Worm (Caenorhabditis elegans) whole organism, L2 larva: ENCODE results near the gene C06A6.2.
A peak's percentile ranks its signal among the peaks of the same experiment; 100 is the strongest.

Experiments
- C34F6.9 ChIP-seq: fragments of 150-350 bp; optimal IDR thresholded peaks from 2 replicates; lab custom pipeline; 2014; ENCODE audit warnings: missing biosample characterization, missing genetic modification characterization
- F13H6.1 ChIP-seq: sonication (generic microtip); optimal IDR thresholded peaks from 2 replicates; lab custom pipeline; 2016; ENCODE audit warnings: missing genetic modification characterization, missing compliant biosample characterization
- R02D3.7 ChIP-seq: fragments of 150-350 bp; optimal IDR thresholded peaks from 2 replicates; lab custom pipeline; 2014; ENCODE audit warnings: missing biosample characterization, missing genetic modification characterization
- Y55F3AM.14 ChIP-seq: fragments of 200-800 bp; sonication (Bioruptor generic); optimal IDR thresholded peaks from 2 replicates; lab custom pipeline; 2018; ENCODE audit warnings: mild to moderate bottlenecking, missing genetic modification characterization, missing compliant biosample characterization
- ZK546.5 ChIP-seq: sonication (generic microtip); optimal IDR thresholded peaks from 2 replicates; lab custom pipeline; 2017; ENCODE audit warnings: missing biosample characterization, missing genetic modification characterization
- alr-1 ChIP-seq: fragments of 150-350 bp; optimal IDR thresholded peaks from 2 replicates; lab custom pipeline; 2014; ENCODE audit warnings: missing biosample characterization, missing genetic modification characterization
- aly-2 ChIP-seq: fragments of 150-350 bp; optimal IDR thresholded peaks from 2 replicates; lab custom pipeline; 2014; ENCODE audit warnings: missing biosample characterization, missing genetic modification characterization
- ama-1 ChIP-seq: fragments of 150-350 bp; optimal IDR thresholded peaks from 2 replicates; lab custom pipeline; 2018; ENCODE audit warnings: inconsistent platforms
- blmp-1 ChIP-seq: sonication (generic microtip); optimal IDR thresholded peaks from 2 replicates; lab custom pipeline; 2017; ENCODE audit warnings: missing genetic modification characterization, mild to moderate bottlenecking, missing compliant biosample characterization, antibody characterized with exemption, moderate library complexity; ENCODE audit not compliant: insufficient read depth
- ceh-16 ChIP-seq: fragments of 150-350 bp; optimal IDR thresholded peaks from 2 replicates; lab custom pipeline; 2014; ENCODE audit warnings: missing biosample characterization, missing genetic modification characterization
- ceh-82 ChIP-seq: fragments of 150-350 bp; optimal IDR thresholded peaks from 2 replicates; lab custom pipeline; 2014; ENCODE audit warnings: missing biosample characterization, missing genetic modification characterization
- crh-2 ChIP-seq: sonication (generic microtip); optimal IDR thresholded peaks from 2 replicates; lab custom pipeline; 2017; ENCODE audit warnings: missing biosample characterization, missing genetic modification characterization
- dmd-4 ChIP-seq: sonication (generic microtip); optimal IDR thresholded peaks from 2 replicates; lab custom pipeline; 2017; ENCODE audit warnings: missing biosample characterization, missing genetic modification characterization
- elt-1 ChIP-seq: fragments of 150-350 bp; optimal IDR thresholded peaks from 2 replicates; lab custom pipeline; 2014; ENCODE audit warnings: missing biosample characterization, missing genetic modification characterization
- elt-3 ChIP-seq: sonication (generic microtip); optimal IDR thresholded peaks from 2 replicates; lab custom pipeline; 2017; ENCODE audit warnings: missing biosample characterization, missing genetic modification characterization
- fos-1 ChIP-seq: fragments of 150-350 bp; optimal IDR thresholded peaks from 2 replicates; lab custom pipeline; 2014; ENCODE audit warnings: missing biosample characterization, missing genetic modification characterization
- gmeb-1 ChIP-seq: fragments of 150-350 bp; optimal IDR thresholded peaks from 2 replicates; lab custom pipeline; 2014; ENCODE audit warnings: missing biosample characterization, missing genetic modification characterization
- lin-11 ChIP-seq: fragments of 150-350 bp; sonication (generic microtip); optimal IDR thresholded peaks from 2 replicates; lab custom pipeline; 2014; ENCODE audit warnings: missing biosample characterization, missing genetic modification characterization, inconsistent platforms, mixed read lengths
- lin-13 ChIP-seq: fragments of 150-350 bp; optimal IDR thresholded peaks from 2 replicates; lab custom pipeline; 2014; ENCODE audit warnings: missing biosample characterization, missing genetic modification reagents, missing genetic modification characterization
- lsy-2 ChIP-seq, 2 experiments: fragments of 150-350 bp in 1 of 2; sonication (generic microtip) in 1 of 2; optimal IDR thresholded peaks; 2 replicates each; lab custom pipeline; 2014 to 2017; ENCODE audit warnings: missing biosample characterization in 2 of 2, missing genetic modification characterization in 2 of 2
- mab-5 ChIP-seq: fragments of 150-350 bp; optimal IDR thresholded peaks from 2 replicates; lab custom pipeline; 2014; ENCODE audit warnings: missing biosample characterization, missing genetic modification characterization
- mbf-1 ChIP-seq: sonication (generic microtip); optimal IDR thresholded peaks from 2 replicates; lab custom pipeline; 2017; ENCODE audit warnings: missing biosample characterization, missing genetic modification characterization
- nhr-10 ChIP-seq: sonication (generic microtip); optimal IDR thresholded peaks from 2 replicates; lab custom pipeline; 2017; ENCODE audit warnings: missing biosample characterization, missing genetic modification characterization
- nhr-129 ChIP-seq: fragments of 150-350 bp; optimal IDR thresholded peaks from 2 replicates; lab custom pipeline; 2014; ENCODE audit warnings: missing biosample characterization, missing genetic modification characterization
- nhr-21 ChIP-seq: fragments of 150-350 bp; optimal IDR thresholded peaks from 2 replicates; lab custom pipeline; 2014; ENCODE audit warnings: missing biosample characterization, missing genetic modification characterization
- nhr-23 ChIP-seq: fragments of 150-350 bp; optimal IDR thresholded peaks from 2 replicates; lab custom pipeline; 2014; ENCODE audit warnings: missing biosample characterization, missing genetic modification reagents, missing genetic modification characterization
- nhr-237 ChIP-seq: fragments of 150-350 bp; optimal IDR thresholded peaks from 2 replicates; lab custom pipeline; 2014; ENCODE audit warnings: missing biosample characterization, missing genetic modification characterization
- nhr-25 ChIP-seq: fragments of 150-350 bp; sonication (generic microtip); optimal IDR thresholded peaks from 3 replicates; lab custom pipeline; 2014; ENCODE audit warnings: missing biosample characterization, missing genetic modification characterization
- nhr-6 ChIP-seq: fragments of 150-350 bp; optimal IDR thresholded peaks from 2 replicates; lab custom pipeline; 2014; ENCODE audit warnings: missing biosample characterization, missing genetic modification characterization
- nhr-77 ChIP-seq: fragments of 150-350 bp; optimal IDR thresholded peaks from 2 replicates; lab custom pipeline; 2014; ENCODE audit warnings: missing biosample characterization, missing genetic modification characterization
- peb-1 ChIP-seq: fragments of 150-350 bp; optimal IDR thresholded peaks from 2 replicates; lab custom pipeline; 2014; ENCODE audit warnings: missing biosample characterization, missing genetic modification characterization
- sem-4 ChIP-seq: fragments of 150-350 bp; optimal IDR thresholded peaks from 2 replicates; lab custom pipeline; 2014; ENCODE audit warnings: missing biosample characterization, missing genetic modification reagents, missing genetic modification characterization
- skn-1 ChIP-seq: sonication (generic microtip); optimal IDR thresholded peaks from 2 replicates; lab custom pipeline; 2017; ENCODE audit warnings: missing biosample characterization, missing genetic modification characterization
- sma-9 ChIP-seq, 2 experiments: fragments of 150-350 bp in 1 of 2; sonication (generic microtip) in 1 of 2; optimal IDR thresholded peaks; 2 replicates each; lab custom pipeline; 2014 to 2016; ENCODE audit warnings: missing genetic modification characterization in 2 of 2, mild to moderate bottlenecking in 1 of 2, missing biosample characterization in 1 of 2, missing compliant biosample characterization in 1 of 2, missing genetic modification reagents in 1 of 2, moderate library complexity in 1 of 2
- snpc-4 ChIP-seq: fragments of 150-350 bp; optimal IDR thresholded peaks from 2 replicates; lab custom pipeline; 2014; ENCODE audit warnings: missing biosample characterization, missing genetic modification characterization
- unc-39 ChIP-seq: fragments of 150-350 bp; optimal IDR thresholded peaks from 2 replicates; lab custom pipeline; 2014; ENCODE audit warnings: missing biosample characterization, missing genetic modification characterization
- unc-55 ChIP-seq: fragments of 150-350 bp; sonication (generic microtip); optimal IDR thresholded peaks from 3 replicates; lab custom pipeline; 2014; ENCODE audit warnings: missing biosample characterization, missing genetic modification reagents, missing genetic modification characterization
- unc-62 ChIP-seq: fragments of 150-350 bp; optimal IDR thresholded peaks from 2 replicates; lab custom pipeline; 2014; ENCODE audit warnings: missing biosample characterization, missing genetic modification reagents, missing genetic modification characterization
- ztf-1 ChIP-seq: fragments of 200-800 bp; sonication (Bioruptor generic); conservative IDR thresholded peaks from 2 replicates; pipeline ENCODE4 v1.3.6; 2022; ENCODE audit warnings: missing genetic modification characterization, missing compliant biosample characterization
- ztf-11 ChIP-seq: sonication (generic microtip); optimal IDR thresholded peaks from 2 replicates; lab custom pipeline; 2017; ENCODE audit warnings: missing biosample characterization, missing genetic modification characterization
- ztf-4 ChIP-seq: fragments of 150-350 bp; optimal IDR thresholded peaks from 2 replicates; lab custom pipeline; 2014; ENCODE audit warnings: missing biosample characterization, missing genetic modification characterization

C06A6.2 gene

ce11 chrIV:7881726-7882125, 35.3 kb downstream of the C06A6.2 start, which contains the start of gene atic-1:
atic-1 (plus strand) TSS chrIV:7882026.
- no peak for TF ChIP-seq unc-55
- no peak for TF ChIP-seq nhr-23 (tag; lab: Kevin White, UChicago)
- TF ChIP-seq elt-1 (tag; lab: Kevin White, UChicago), result no peak
- TF ChIP-seq elt-3 (tag; lab: Kevin White, UChicago), result no peak
- no peak for TF ChIP-seq nhr-77 (tag; lab: Kevin White, UChicago)
- TF ChIP-seq blmp-1, result no peak
- no peak for TF ChIP-seq lsy-2 (tag; optimal IDR thresholded peaks at IDR 0.05; lab: Kevin White, UChicago)
- no peak for TF ChIP-seq ztf-11 (tag; lab: Kevin White, UChicago)
- TF ChIP-seq ztf-4, result no peak
- no peak for TF ChIP-seq crh-2 (tag; lab: Kevin White, UChicago)

ce11 chrIV:7897443-7897842, 51.0 kb downstream of the C06A6.2 start, which contains the start of gene ilys-4:
ilys-4 (minus strand) TSS chrIV:7897543.
- TF ChIP-seq lin-13 (no peak), crh-2 (tag; lab: Kevin White, UChicago) (peak; percentile 18), elt-1 (tag; lab: Kevin White, UChicago) (no peak), Y55F3AM.14 (GFP tag; lab: Kevin White, UChicago) (no peak), elt-3 (tag; lab: Kevin White, UChicago) (no peak), nhr-77 (tag; lab: Kevin White, UChicago) (no peak), ztf-4 (no peak), nhr-25 (no peak), nhr-23 (tag; lab: Kevin White, UChicago) (no peak), lsy-2 (tag; optimal IDR thresholded peaks at IDR 0.05; lab: Kevin White, UChicago) (peak in 1 of 2 experiments; percentile 5), unc-55 (peak; percentile 37), lin-11 (no peak), ztf-11 (tag; lab: Kevin White, UChicago) (no peak), mab-5 (peak; percentile 11), nhr-10 (no peak)

- TF ChIP-seq gmeb-1 (no peak), snpc-4 (no peak), elt-3 (tag; lab: Kevin White, UChicago) (no peak), C34F6.9 (no peak), ceh-16 (tag; lab: Kevin White, UChicago) (no peak), ztf-4 (no peak), ceh-82 (tag; lab: Kevin White, UChicago) (no peak), mab-5 (no peak), unc-55 (no peak), unc-62 (GFP tag; lab: Kevin White, UChicago) (no peak), elt-1 (tag; lab: Kevin White, UChicago) (no peak), R02D3.7 (tag; lab: Kevin White, UChicago) (no peak), ZK546.5 (tag; lab: Kevin White, UChicago) (no peak), blmp-1 (no peak), nhr-21 (tag; lab: Kevin White, UChicago) (no peak), nhr-129 (no peak), nhr-6 (tag; lab: Kevin White, UChicago) (no peak)
Measured at ce11 chrIV:7897953-7898352, 51.5 kb downstream of the C06A6.2 start.

ce11 chrIV:7898489-7898888, 52.1 kb downstream of the C06A6.2 start:
- TF ChIP-seq fos-1 (tag; lab: Kevin White, UChicago) (peak; percentile 89), crh-2 (tag; lab: Kevin White, UChicago) (peak; percentile 38), mab-5 (no peak)

ce11 chrIV:7902221-7902904, 55.9 kb downstream of the C06A6.2 start, which contains the start of gene arp-11:
arp-11 (minus strand) TSS chrIV:7902271.
- TF ChIP-seq ztf-1 (GFP tag; lab: Robert Waterston, UW) (no peak), crh-2 (tag; lab: Kevin White, UChicago) (peak; percentile 92), fos-1 (tag; lab: Kevin White, UChicago) (peak; percentile 50), C34F6.9 (peak; percentile 88), nhr-77 (tag; lab: Kevin White, UChicago) (no peak), ceh-16 (tag; lab: Kevin White, UChicago) (no peak), peb-1 (no peak), lin-11 (peak; percentile 51), mbf-1 (no peak), sem-4 (peak; percentile 70), aly-2 (no peak), dmd-4 (no peak), unc-55 (peak; percentile 92), alr-1 (tag; lab: Kevin White, UChicago) (no peak), unc-39 (tag; lab: Kevin White, UChicago) (no peak), gmeb-1 (peak; percentile 74), snpc-4 (peak; percentile 25), unc-62 (GFP tag; lab: Kevin White, UChicago) (no peak), skn-1 (tag; lab: Kevin White, UChicago) (no peak), F13H6.1 (tag; lab: Kevin White, UChicago) (peak; percentile 69), ama-1 (no peak), nhr-6 (tag; lab: Kevin White, UChicago) (peak; percentile 22), blmp-1 (no peak), sma-9 (GFP tag; optimal IDR thresholded peaks at IDR 0.05; lab: Kevin White, UChicago) (peak; percentile 79), sma-9 (tag; optimal IDR thresholded peaks at IDR 0.05; lab: Kevin White, UChicago) (no peak), lin-13 (peak; percentile 57), nhr-25 (peak; percentile 41), ZK546.5 (tag; lab: Kevin White, UChicago) (no peak), Y55F3AM.14 (GFP tag; lab: Kevin White, UChicago) (no peak), nhr-237 (no peak), elt-1 (tag; lab: Kevin White, UChicago) (no peak)
